Worm (Caenorhabditis elegans) whole organism, L2 larva: ENCODE data around the gene Y51B9A.5.

Experiments
- alr-1 ChIP-seq: fragments of 150-350 bp; optimal IDR thresholded peaks from 2 replicates; lab custom pipeline; 2014; ENCODE audit warnings: missing biosample characterization, missing genetic modification characterization
- aly-2 ChIP-seq: fragments of 150-350 bp; optimal IDR thresholded peaks from 2 replicates; lab custom pipeline; 2014; ENCODE audit warnings: missing biosample characterization, missing genetic modification characterization
- ceh-16 ChIP-seq: fragments of 150-350 bp; optimal IDR thresholded peaks from 2 replicates; lab custom pipeline; 2014; ENCODE audit warnings: missing biosample characterization, missing genetic modification characterization
- fos-1 ChIP-seq: fragments of 150-350 bp; optimal IDR thresholded peaks from 2 replicates; lab custom pipeline; 2014; ENCODE audit warnings: missing biosample characterization, missing genetic modification characterization
- mdl-1 ChIP-seq, 2 experiments: fragments of 150-350 bp in 1 of 2; sonication (generic microtip) in 1 of 2; optimal IDR thresholded peaks; 2 replicates each; lab custom pipeline; 2017; ENCODE audit warnings: missing biosample characterization in 2 of 2, missing genetic modification characterization in 2 of 2
- nhr-12 ChIP-seq: fragments of 150-350 bp; optimal IDR thresholded peaks from 2 replicates; lab custom pipeline; 2014; ENCODE audit warnings: missing biosample characterization, missing genetic modification characterization
- nhr-237 ChIP-seq: fragments of 150-350 bp; optimal IDR thresholded peaks from 2 replicates; lab custom pipeline; 2014; ENCODE audit warnings: missing biosample characterization, missing genetic modification characterization
- sem-4 ChIP-seq: fragments of 150-350 bp; optimal IDR thresholded peaks from 2 replicates; lab custom pipeline; 2014; ENCODE audit warnings: missing biosample characterization, missing genetic modification reagents, missing genetic modification characterization
- skn-1 ChIP-seq: sonication (generic microtip); optimal IDR thresholded peaks from 2 replicates; lab custom pipeline; 2017; ENCODE audit warnings: missing biosample characterization, missing genetic modification characterization
- unc-62 ChIP-seq: fragments of 150-350 bp; optimal IDR thresholded peaks from 2 replicates; lab custom pipeline; 2014; ENCODE audit warnings: missing biosample characterization, missing genetic modification reagents, missing genetic modification characterization

- TF ChIP-seq alr-1 (tag; lab: Kevin White, UChicago): no peak
- no peak for TF ChIP-seq nhr-12 (tag; lab: Kevin White, UChicago)
- TF ChIP-seq mdl-1 (tag; optimal IDR thresholded peaks at IDR 0.05; lab: Kevin White, UChicago): no peak
- no peak for TF ChIP-seq ceh-16
- TF ChIP-seq unc-62 (GFP tag; lab: Kevin White, UChicago): no peak
- no peak for TF ChIP-seq nhr-237 (tag; lab: Kevin White, UChicago)
- no peak for TF ChIP-seq sem-4 (tag; lab: Kevin White, UChicago)
- no peak for TF ChIP-seq fos-1 (tag; lab: Kevin White, UChicago)
- no peak for TF ChIP-seq skn-1 (tag; lab: Kevin White, UChicago)
- no peak for TF ChIP-seq aly-2 (tag; lab: Kevin White, UChicago)
These were observed 34.6 kb upstream of the Y51B9A.5 start for ce11 chrII:9369394-9369793.
